Fruit fly (Drosophila melanogaster): Measurements from ENCODE around the gene Ilp2.
A peak's percentile ranks its signal among the peaks of the same experiment; 100 is the strongest.

Ilp2 gene

DNA sequence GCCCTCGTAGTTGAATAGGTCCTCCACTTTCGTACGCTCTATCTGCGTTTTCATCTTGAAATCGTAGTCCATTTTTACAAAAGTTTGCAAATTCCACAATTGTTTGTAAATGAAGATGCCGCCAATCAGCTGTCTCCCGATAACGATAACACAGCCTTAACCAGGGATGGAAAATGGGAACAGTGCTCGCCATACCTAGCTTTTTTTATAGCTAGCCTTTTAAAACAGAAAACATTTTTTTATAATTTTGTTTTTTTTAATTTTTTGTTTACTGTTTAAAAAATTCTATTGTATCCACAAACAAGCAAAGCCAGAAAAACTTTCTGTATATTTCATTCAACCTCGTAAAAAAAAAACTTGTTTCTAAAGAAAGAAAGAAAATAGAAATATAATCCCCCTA, 39.0 kb downstream of the Ilp2 start, which contains the start of gene Cdk8 (continued):
- TF ChIP-seq CG1529 (GFP tag; optimal IDR thresholded peaks at IDR 0.05) (no peak), Optix (GFP tag; IDR thresholded peaks at IDR 0.05) (no peak), CG43689 (GFP tag; IDR thresholded peaks at IDR 0.05) (no peak), tx (GFP tag; optimal IDR thresholded peaks at IDR 0.05) (no peak), CG10979 (tag; optimal IDR thresholded peaks at IDR 0.05) (peak; percentile 28), caup (GFP tag; optimal IDR thresholded peaks at IDR 0.05; ENCODE audit: severe bottlenecking) (no peak), eve (GFP tag; optimal IDR thresholded peaks at IDR 0.05) (no peak), CG11456 (GFP tag; IDR thresholded peaks at IDR 0.05) (no peak), hkb (optimal IDR thresholded peaks at IDR 0.05) (no peak), hkb (GFP tag; IDR thresholded peaks at IDR 0.05) (peak; percentile 63), tio (GFP tag; optimal IDR thresholded peaks at IDR 0.05) (no peak), CG7357 (GFP tag; IDR thresholded peaks at IDR 0.05) (no peak), sd (tag; optimal IDR thresholded peaks at IDR 0.05) (peak; percentile 87), CG6765 (GFP tag; optimal IDR thresholded peaks at IDR 0.05) (no peak), cad (GFP tag; optimal IDR thresholded peaks at IDR 0.05) (no peak), ash1 (GFP tag; optimal IDR thresholded peaks at IDR 0.05) (no peak), CG17912 (GFP tag; optimal IDR thresholded peaks at IDR 0.05) (no peak), sisA (GFP tag; IDR thresholded peaks at IDR 0.05) (no peak), Adf1 (GFP tag; IDR thresholded peaks at IDR 0.05) (no peak; the same call in 1 of the 2 replicates), klu (GFP tag; IDR thresholded peaks at IDR 0.05) (no peak), Dbx (GFP tag; IDR thresholded peaks at IDR 0.05) (peak; percentile 39; the same call in 1 of the 3 replicates), CG11723 (GFP tag; optimal IDR thresholded peaks at IDR 0.05) (no peak), CG1602 (GFP tag; optimal IDR thresholded peaks at IDR 0.05) (no peak), GATAe (GFP tag; conservative IDR thresholded peaks at IDR 0.05) (no peak), E2f2 (GFP tag; IDR thresholded peaks at IDR 0.05) (peak; percentile 70), Lhr (GFP tag; optimal IDR thresholded peaks at IDR 0.05) (no peak), CG6254 (GFP tag; optimal IDR thresholded peaks at IDR 0.05) (no peak), her (GFP tag; optimal IDR thresholded peaks at IDR 0.05) (no peak), vvl (GFP tag; IDR thresholded peaks at IDR 0.05) (peak; percentile 56; the same call in 1 of the 2 replicates), CG7372 (GFP tag; IDR thresholded peaks at IDR 0.05) (no peak), prd (optimal IDR thresholded peaks at IDR 0.05) (no peak), prd (GFP tag; IDR thresholded peaks at IDR 0.05) (peak; percentile 40; the same call in 1 of the 3 replicates), CG13296 (GFP tag; optimal IDR thresholded peaks at IDR 0.05) (peak; percentile 40), CG17359 (tag; optimal IDR thresholded peaks at IDR 0.05) (no peak), nom (GFP tag; optimal IDR thresholded peaks at IDR 0.05) (no peak), zfh2 (GFP tag; optimal IDR thresholded peaks at IDR 0.05) (peak; percentile 14), sens (GFP tag) (peak; percentile 84), stwl (tag; optimal IDR thresholded peaks at IDR 0.05) (peak; percentile 22), nerfin-2 (GFP tag; IDR thresholded peaks at IDR 0.05; ENCODE audit: partially characterized antibody) (no peak), bcd (GFP tag; optimal IDR thresholded peaks at IDR 0.05) (no peak), fu2 (GFP tag; optimal IDR thresholded peaks at IDR 0.05) (peak; percentile 3), kay (GFP tag; optimal IDR thresholded peaks at IDR 0.05) (no peak), HLH54F (GFP tag; optimal IDR thresholded peaks at IDR 0.05) (peak; percentile 32), bbx (GFP tag; IDR thresholded peaks at IDR 0.05; ENCODE audit: partially characterized antibody) (no peak), ind (GFP tag; optimal IDR thresholded peaks at IDR 0.05) (peak; percentile 49), tll (GFP tag; optimal IDR thresholded peaks at IDR 0.05) (no peak), CG6654 (GFP tag; optimal IDR thresholded peaks at IDR 0.05) (no peak), CG12071 (GFP tag; optimal IDR thresholded peaks at IDR 0.05) (no peak), CG7271 (tag; optimal IDR thresholded peaks at IDR 0.05) (no peak), zf30C (GFP tag; optimal IDR thresholded peaks at IDR 0.05) (no peak), Sry-β (GFP tag; optimal IDR thresholded peaks at IDR 0.05) (peak; percentile 92), Sin3A (optimal IDR thresholded peaks at IDR 0.05) (no peak), en (GFP tag; optimal IDR thresholded peaks at IDR 0.05) (no peak)
